Fruit fly (Drosophila melanogaster): ENCODE results near the gene CG9813.
A peak's percentile ranks its signal among the peaks of the same experiment; 100 is the strongest.

Gene CG9813

DNA sequence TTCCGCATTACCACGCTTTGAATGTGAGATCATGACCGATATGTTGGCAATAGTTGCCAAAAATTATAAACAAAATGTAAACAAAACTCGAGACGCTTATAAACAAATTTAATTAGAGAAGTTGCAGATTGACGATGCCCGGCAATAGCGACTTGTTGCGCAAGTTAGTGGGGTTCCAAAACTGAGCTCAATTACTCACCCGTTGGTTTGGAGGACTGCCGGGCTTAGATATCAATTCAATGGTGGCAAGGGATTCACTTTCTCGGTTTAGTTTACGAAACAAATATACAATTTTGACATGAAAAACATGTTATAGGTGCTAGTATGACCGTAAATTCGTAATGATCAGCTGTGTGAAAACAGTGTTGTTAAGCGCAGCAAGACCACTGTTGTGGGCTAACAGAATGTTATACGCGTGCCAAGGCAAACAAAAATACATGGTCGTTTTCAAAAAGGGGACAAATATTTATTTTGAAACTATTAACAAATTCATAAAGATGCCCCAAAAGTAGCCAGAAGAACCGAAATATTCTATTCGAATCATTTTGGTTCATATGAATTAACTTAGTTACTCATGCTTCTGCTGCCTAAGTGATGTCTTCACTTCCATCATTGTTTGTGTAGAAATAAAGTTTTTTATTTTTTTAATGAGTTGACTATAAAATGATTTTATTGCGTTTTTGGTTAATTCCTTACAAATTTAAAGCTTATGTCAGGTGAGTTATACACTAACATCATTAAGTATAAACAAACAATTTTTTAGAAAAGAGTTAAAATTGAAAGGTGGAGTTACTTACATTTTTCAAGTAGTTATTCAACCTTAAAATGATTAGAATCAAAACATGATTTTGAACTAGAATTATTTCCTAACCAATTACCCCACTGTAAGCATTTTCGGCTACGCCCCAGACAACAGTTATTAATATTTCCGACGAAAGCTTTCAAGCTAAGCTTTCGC, 12.7 kb downstream of the CG9813 start, which contains the start of gene Elp6 (continued):
- TF ChIP-seq Oaz (GFP tag; IDR thresholded peaks at IDR 0.05) (no peak), Dad (GFP tag; optimal IDR thresholded peaks at IDR 0.05) (no peak), sima (GFP tag; optimal IDR thresholded peaks at IDR 0.05) (no peak), Mes4 (GFP tag; optimal IDR thresholded peaks at IDR 0.05) (no peak), exex (tag; optimal IDR thresholded peaks at IDR 0.05) (peak; percentile 33), TFAM (GFP tag; optimal IDR thresholded peaks at IDR 0.05) (no peak), gce (GFP tag; IDR thresholded peaks at IDR 0.05) (peak; percentile 39; the same call in 1 of the 3 replicates), Antp (GFP tag; optimal IDR thresholded peaks at IDR 0.05) (peak; percentile 61), CrebB (tag; optimal IDR thresholded peaks at IDR 0.05) (no peak), mam (GFP tag; optimal IDR thresholded peaks at IDR 0.05) (peak; percentile 63), seq (GFP tag; IDR thresholded peaks at IDR 0.05) (peak; percentile 46; the same call in 1 of the 2 replicates), vvl (GFP tag; IDR thresholded peaks at IDR 0.05) (peak; percentile 58; the same call in 1 of the 2 replicates), grau (tag; optimal IDR thresholded peaks at IDR 0.05) (peak; percentile 71), bsh (GFP tag; optimal IDR thresholded peaks at IDR 0.05) (peak; percentile 19 to 24), CG10462 (GFP tag; optimal IDR thresholded peaks at IDR 0.05) (no peak), Oli (tag; optimal IDR thresholded peaks at IDR 0.05) (peak; percentile 77), ken (GFP tag; IDR thresholded peaks at IDR 0.05) (0 out of 3 replicates have a peak, but pooled peaks have one; percentile 20), CG12391 (tag; optimal IDR thresholded peaks at IDR 0.05) (peak; percentile 68), CG5245 (GFP tag; optimal IDR thresholded peaks at IDR 0.05) (peak; percentile 27), tap (tag; optimal IDR thresholded peaks at IDR 0.05) (peak; percentile 47), eyg (GFP tag; optimal IDR thresholded peaks at IDR 0.05) (peak; percentile 52), maf-S (GFP tag; optimal IDR thresholded peaks at IDR 0.05) (peak; percentile 31), Hand (GFP tag; optimal IDR thresholded peaks at IDR 0.05) (peak; percentile 61), CG2712 (tag; optimal IDR thresholded peaks at IDR 0.05) (peak; percentile 47), C15 (GFP tag; IDR thresholded peaks at IDR 0.05) (0 out of 3 replicates have a peak, but pooled peaks have one; percentile 19), Vsx1 (GFP tag; optimal IDR thresholded peaks at IDR 0.05) (peak; percentile 38), zfh1 (GFP tag; IDR thresholded peaks at IDR 0.05) (peak; percentile 27; the same call in 1 of the 3 replicates), Hmr (GFP tag; optimal IDR thresholded peaks at IDR 0.05) (peak; percentile 77), sr (GFP tag; IDR thresholded peaks at IDR 0.05) (no peak), ase (GFP tag; IDR thresholded peaks at IDR 0.05) (peak; percentile 64), CG17328 (GFP tag; IDR thresholded peaks at IDR 0.05) (peak; percentile 60), CG1647 (GFP tag; optimal IDR thresholded peaks at IDR 0.05) (peak; percentile 45), Ets65A (GFP tag) (peak; percentile 90), Hr51 (GFP tag; optimal IDR thresholded peaks at IDR 0.05) (peak; percentile 50 to 73), CG17802 (tag; optimal IDR thresholded peaks at IDR 0.05) (no peak), sqz (GFP tag; optimal IDR thresholded peaks at IDR 0.05) (peak; percentile 2), wdn (GFP tag; IDR thresholded peaks at IDR 0.05) (no peak), nmo (GFP tag; optimal IDR thresholded peaks at IDR 0.05) (peak; percentile 62), Atf-2 (GFP tag; optimal IDR thresholded peaks at IDR 0.05) (peak; percentile 58), Ets97D (GFP tag; optimal IDR thresholded peaks at IDR 0.05) (peak; percentile 21), Asciz (GFP tag; optimal IDR thresholded peaks at IDR 0.05) (peak; percentile 41), ftz-f1 (GFP tag; optimal IDR thresholded peaks at IDR 0.05) (no peak), chinmo (GFP tag; IDR thresholded peaks at IDR 0.05; ENCODE audit: partially characterized antibody) (no peak), CG15269 (tag; optimal IDR thresholded peaks at IDR 0.05) (peak; percentile 74), Nf-YC (tag; optimal IDR thresholded peaks at IDR 0.05) (peak; percentile 51), D19B (GFP tag; optimal IDR thresholded peaks at IDR 0.05) (peak; percentile 62), CG7271 (tag; optimal IDR thresholded peaks at IDR 0.05) (no peak), salm (tag; optimal IDR thresholded peaks at IDR 0.05) (no peak)
